Fruit fly (Drosophila melanogaster): ENCODE results near the gene RpL35.

Gene RpL35

dm6 chrX:5705899-5706312 lies 33.7 kb downstream of the RpL35 start:
- TF ChIP-seq CG32006 (GFP tag; optimal IDR thresholded peaks at IDR 0.05), result peak; percentile 83
- peak; percentile 16 for TF ChIP-seq Sox14 (GFP tag; optimal IDR thresholded peaks at IDR 0.05)
- peak; percentile 59 for TF ChIP-seq CG11762 (GFP tag; optimal IDR thresholded peaks at IDR 0.05; ENCODE audit: insufficient read depth)
- TF ChIP-seq vri (GFP tag; optimal IDR thresholded peaks at IDR 0.05), result no peak
- TF ChIP-seq CG31627 (GFP tag; optimal IDR thresholded peaks at IDR 0.05), result no peak
- peak; percentile 86 for TF ChIP-seq CG8119 (GFP tag; IDR thresholded peaks at IDR 0.05)
- peak; percentile 95 for TF ChIP-seq eg (GFP tag; IDR thresholded peaks at IDR 0.05)
- TF ChIP-seq Met (GFP tag; optimal IDR thresholded peaks at IDR 0.05), result peak; percentile 32
- no peak for TF ChIP-seq Ets21C (GFP tag; optimal IDR thresholded peaks at IDR 0.05)
- TF ChIP-seq Gug (GFP tag; IDR thresholded peaks at IDR 0.05), result peak; percentile 90
- peak; percentile 51 for TF ChIP-seq acj6 (GFP tag; optimal IDR thresholded peaks at IDR 0.05)
- TF ChIP-seq Lpt (GFP tag; optimal IDR thresholded peaks at IDR 0.05), result peak; percentile 85
- peak; percentile 12 for TF ChIP-seq CG34406 (GFP tag; optimal IDR thresholded peaks at IDR 0.05)
- peak; percentile 79 for TF ChIP-seq CG3919 (GFP tag; optimal IDR thresholded peaks at IDR 0.05)
- peak; percentile 51 for TF ChIP-seq OdsH (GFP tag; optimal IDR thresholded peaks at IDR 0.05)
- TF ChIP-seq Eip75B (GFP tag; optimal IDR thresholded peaks at IDR 0.05), result peak; percentile 71
- peak; percentile 66 to 74 for TF ChIP-seq ss (GFP tag; optimal IDR thresholded peaks at IDR 0.05)
- peak; percentile 33 for TF ChIP-seq topi (GFP tag; optimal IDR thresholded peaks at IDR 0.05)
- peak; percentile 70 for TF ChIP-seq spab (GFP tag; optimal IDR thresholded peaks at IDR 0.05)
- TF ChIP-seq CG6808 (GFP tag; optimal IDR thresholded peaks at IDR 0.05), result peak; percentile 74
- no peak for TF ChIP-seq CG6854 (GFP tag; optimal IDR thresholded peaks at IDR 0.05)
- TF ChIP-seq CG15336 (GFP tag; IDR thresholded peaks at IDR 0.05), result peak; percentile 93
- peak; percentile 4 for TF ChIP-seq cyc (GFP tag; optimal IDR thresholded peaks at IDR 0.05)
- TF ChIP-seq Eip93F (GFP tag; optimal IDR thresholded peaks at IDR 0.05), result no peak
- no peak for TF ChIP-seq esn (GFP tag; optimal IDR thresholded peaks at IDR 0.05)
- peak; percentile 74 for TF ChIP-seq CG3032 (tag; optimal IDR thresholded peaks at IDR 0.05)
- TF ChIP-seq dsx (GFP tag; optimal IDR thresholded peaks at IDR 0.05; ENCODE audit: poor library complexity, severe bottlenecking), result peak; percentile 73
- TF ChIP-seq Sox15 (GFP tag; optimal IDR thresholded peaks at IDR 0.05), result peak; percentile 2
- peak; percentile 66 for TF ChIP-seq CG4318 (GFP tag; optimal IDR thresholded peaks at IDR 0.05)
- TF ChIP-seq salr (GFP tag; optimal IDR thresholded peaks at IDR 0.05), result peak in 1 of 2 experiments; percentile 16
- peak; percentile 46 for TF ChIP-seq pdm3 (GFP tag; optimal IDR thresholded peaks at IDR 0.05)
- peak; percentile 70 for TF ChIP-seq dac (GFP tag; optimal IDR thresholded peaks at IDR 0.05)
- TF ChIP-seq fd59A (GFP tag; optimal IDR thresholded peaks at IDR 0.05), result peak; percentile 20
- TF ChIP-seq CG7368 (GFP tag; optimal IDR thresholded peaks at IDR 0.05), result peak; percentile 38
- peak; percentile 88 for TF ChIP-seq Eip78C (GFP tag)
- TF ChIP-seq Smox (GFP tag; optimal IDR thresholded peaks at IDR 0.05), result no peak
- TF ChIP-seq Hr4 (GFP tag; optimal IDR thresholded peaks at IDR 0.05), result peak; percentile 81
- peak; percentile 91 for TF ChIP-seq CG11294 (GFP tag; IDR thresholded peaks at IDR 0.05)
- TF ChIP-seq Ets96B (tag; optimal IDR thresholded peaks at IDR 0.05), result peak; percentile 77
- TF ChIP-seq lz (GFP tag; optimal IDR thresholded peaks at IDR 0.05), result peak; percentile 29
- peak; percentile 54 for TF ChIP-seq achi (GFP tag; optimal IDR thresholded peaks at IDR 0.05)
- peak; percentile 55 for TF ChIP-seq CG1621 (tag; optimal IDR thresholded peaks at IDR 0.05)
- peak; percentile 81 for TF ChIP-seq CG16779 (tag; optimal IDR thresholded peaks at IDR 0.05)
- TF ChIP-seq Hr38 (GFP tag; optimal IDR thresholded peaks at IDR 0.05), result no peak
- no peak for TF ChIP-seq Sox102F (GFP tag; optimal IDR thresholded peaks at IDR 0.05)
- TF ChIP-seq CG8319 (GFP tag; optimal IDR thresholded peaks at IDR 0.05), result no peak
- peak; percentile 84 for TF ChIP-seq CG6276 (GFP tag; optimal IDR thresholded peaks at IDR 0.05)
- TF ChIP-seq CG6792 (GFP tag; optimal IDR thresholded peaks at IDR 0.05), result peak; percentile 49
- peak; percentile 36 for TF ChIP-seq CG11902 (GFP tag; optimal IDR thresholded peaks at IDR 0.05)
- TF ChIP-seq CG6163 (GFP tag; IDR thresholded peaks at IDR 0.05), result peak; percentile 94
- peak; percentile 52 for TF ChIP-seq net (GFP tag; optimal IDR thresholded peaks at IDR 0.05)
- TF ChIP-seq CG8632 (GFP tag; optimal IDR thresholded peaks at IDR 0.05), result peak; percentile 25

Data from whole organism, prepupa.